Worm (Caenorhabditis elegans): ENCODE results near the gene kqt-3.

Gene kqt-3

ce11 chrII:13664993-13665680 is 30.9 kb upstream of the kqt-3 start:
- no peak for TF ChIP-seq nhr-77 (tag; optimal IDR thresholded peaks at IDR 0.05)
- no peak for TF ChIP-seq ztf-4 (tag; optimal IDR thresholded peaks at IDR 0.05)
- TF ChIP-seq pqm-1 (tag; optimal IDR thresholded peaks at IDR 0.05): peak; percentile 93
- no peak for TF ChIP-seq nhr-12 (tag; optimal IDR thresholded peaks at IDR 0.05)
- no peak for TF ChIP-seq fkh-2 (tag; optimal IDR thresholded peaks at IDR 0.05)
- TF ChIP-seq nfya-1 (tag; optimal IDR thresholded peaks at IDR 0.05; ENCODE audit: insufficient read depth): peak; percentile 27
- TF ChIP-seq elt-2 (tag; optimal IDR thresholded peaks at IDR 0.05): peak; percentile 98
- TF ChIP-seq elt-3 (tag; optimal IDR thresholded peaks at IDR 0.05): peak in 1 of 3 experiments; percentile 62
- no peak for TF ChIP-seq hmg-11 (tag; optimal IDR thresholded peaks at IDR 0.05)
- peak; percentile 74 for TF ChIP-seq jun-1 (tag; optimal IDR thresholded peaks at IDR 0.05)
- TF ChIP-seq pha-4 (tag; optimal IDR thresholded peaks at IDR 0.05): peak; percentile 33
- no peak for TF ChIP-seq lin-15B (tag; optimal IDR thresholded peaks at IDR 0.05)
- TF ChIP-seq egl-27 (tag; optimal IDR thresholded peaks at IDR 0.05): no peak
- TF ChIP-seq ceh-16 (tag; optimal IDR thresholded peaks at IDR 0.05): no peak
- TF ChIP-seq nhr-76 (tag; optimal IDR thresholded peaks at IDR 0.05): peak; percentile 9
- TF ChIP-seq aly-2 (tag; optimal IDR thresholded peaks at IDR 0.05): no peak
- no peak for TF ChIP-seq zag-1 (tag; optimal IDR thresholded peaks at IDR 0.05)
- TF ChIP-seq fos-1 (tag; optimal IDR thresholded peaks at IDR 0.05): no peak
- TF ChIP-seq ceh-9 (tag; optimal IDR thresholded peaks at IDR 0.05): no peak
- no peak for TF ChIP-seq lsy-12 (tag; optimal IDR thresholded peaks at IDR 0.05)
- no peak for TF ChIP-seq ZK546.5 (tag; optimal IDR thresholded peaks at IDR 0.05)
- TF ChIP-seq daf-12 (tag; optimal IDR thresholded peaks at IDR 0.05): no peak
- no peak for TF ChIP-seq R02D3.7 (tag; optimal IDR thresholded peaks at IDR 0.05)
- TF ChIP-seq nhr-23 (tag; optimal IDR thresholded peaks at IDR 0.05): no peak

- peak; percentile 27 for TF ChIP-seq nhr-43 (tag; optimal IDR thresholded peaks at IDR 0.05; ENCODE audit: poor library complexity, severe bottlenecking)
- TF ChIP-seq elt-2 (tag; optimal IDR thresholded peaks at IDR 0.05): peak; percentile 79
- peak; percentile 93 for TF ChIP-seq ama-1 (optimal IDR thresholded peaks at IDR 0.05)
- TF ChIP-seq lsy-12 (tag; optimal IDR thresholded peaks at IDR 0.05): peak; percentile 9
- TF ChIP-seq nhr-25 (tag; optimal IDR thresholded peaks at IDR 0.05): no peak
- peak; percentile 44 for TF ChIP-seq nfya-1 (tag; optimal IDR thresholded peaks at IDR 0.05; ENCODE audit: insufficient read depth)
Measured at ce11 chrII:13668844-13669441, 27.1 kb upstream of the kqt-3 start, which contains the start of gene C31C9.7. Gene C31C9.7, plus strand, starts transcription at chrII:13669104.

ce11 chrII:13670707-13671295 is 25.3 kb upstream of the kqt-3 start:
- TF ChIP-seq pqm-1 (tag; optimal IDR thresholded peaks at IDR 0.05): peak; percentile 29
- TF ChIP-seq ztf-4 (tag; optimal IDR thresholded peaks at IDR 0.05): no peak
- TF ChIP-seq elt-2 (tag; optimal IDR thresholded peaks at IDR 0.05): peak; percentile 90
- no peak for TF ChIP-seq zag-1 (tag; optimal IDR thresholded peaks at IDR 0.05)
- TF ChIP-seq ceh-82 (tag; optimal IDR thresholded peaks at IDR 0.05): no peak
- TF ChIP-seq jun-1 (tag; optimal IDR thresholded peaks at IDR 0.05): no peak
- peak; percentile 10 for TF ChIP-seq pha-4 (tag; optimal IDR thresholded peaks at IDR 0.05)
- TF ChIP-seq nhr-237 (tag; optimal IDR thresholded peaks at IDR 0.05): no peak
- no peak for TF ChIP-seq nhr-28 (tag; optimal IDR thresholded peaks at IDR 0.05)

ce11 chrII:13672057-13672456 is 24.0 kb upstream of the kqt-3 start:
- peak; percentile 18 for TF ChIP-seq pqm-1 (tag; optimal IDR thresholded peaks at IDR 0.05)
- TF ChIP-seq ztf-4 (tag; optimal IDR thresholded peaks at IDR 0.05): no peak
- TF ChIP-seq elt-2 (tag; optimal IDR thresholded peaks at IDR 0.05): peak; percentile 37

- TF ChIP-seq nfya-1 (tag; optimal IDR thresholded peaks at IDR 0.05; ENCODE audit: insufficient read depth): no peak
- TF ChIP-seq ztf-4 (tag; optimal IDR thresholded peaks at IDR 0.05): no peak
- TF ChIP-seq nhr-43 (tag; optimal IDR thresholded peaks at IDR 0.05; ENCODE audit: poor library complexity, severe bottlenecking): peak; percentile 48
- TF ChIP-seq ztf-11 (tag; optimal IDR thresholded peaks at IDR 0.05): no peak
- TF ChIP-seq lsy-12 (tag; optimal IDR thresholded peaks at IDR 0.05): no peak
- no peak for TF ChIP-seq nhr-11 (tag; optimal IDR thresholded peaks at IDR 0.05)
- TF ChIP-seq aly-2 (tag; optimal IDR thresholded peaks at IDR 0.05): no peak
- TF ChIP-seq lin-15B (tag; optimal IDR thresholded peaks at IDR 0.05): no peak
- TF ChIP-seq unc-39 (tag; optimal IDR thresholded peaks at IDR 0.05): no peak
- TF ChIP-seq nhr-77 (tag; optimal IDR thresholded peaks at IDR 0.05): no peak
- TF ChIP-seq elt-2 (tag; optimal IDR thresholded peaks at IDR 0.05): peak; percentile 33
- peak; percentile 67 for TF ChIP-seq ama-1 (optimal IDR thresholded peaks at IDR 0.05)
- no peak for TF ChIP-seq hmg-11 (tag; optimal IDR thresholded peaks at IDR 0.05)
- no peak for TF ChIP-seq skn-1 (tag; optimal IDR thresholded peaks at IDR 0.05)
- TF ChIP-seq daf-12 (tag; optimal IDR thresholded peaks at IDR 0.05): no peak
- TF ChIP-seq eor-1 (tag; optimal IDR thresholded peaks at IDR 0.05): no peak
- TF ChIP-seq nhr-67 (tag; optimal IDR thresholded peaks at IDR 0.05): no peak
- no peak for TF ChIP-seq mdl-1 (tag; optimal IDR thresholded peaks at IDR 0.05)
- no peak for TF ChIP-seq lin-39 (tag; optimal IDR thresholded peaks at IDR 0.05)
- no peak for TF ChIP-seq nhr-237 (tag; optimal IDR thresholded peaks at IDR 0.05)
- no peak for TF ChIP-seq pha-4 (tag; optimal IDR thresholded peaks at IDR 0.05)
- no peak for TF ChIP-seq nhr-76 (tag; optimal IDR thresholded peaks at IDR 0.05)
- peak; percentile 57 for TF ChIP-seq pqm-1 (tag; optimal IDR thresholded peaks at IDR 0.05)
- no peak for TF ChIP-seq snpc-4 (tag; optimal IDR thresholded peaks at IDR 0.05)
- no peak for TF ChIP-seq nhr-28 (tag; optimal IDR thresholded peaks at IDR 0.05)
- peak; percentile 36 for TF ChIP-seq nhr-25 (tag; optimal IDR thresholded peaks at IDR 0.05)
Measured at ce11 chrII:13673605-13674193, 22.4 kb upstream of the kqt-3 start.

Data from whole organism, L3 larva.